Fruit fly (Drosophila melanogaster) whole organism, embryonic: ENCODE data around the gene sra.

Source experiments
- Bdp1 ChIP-seq: fragments of 200-800 bp; sonication (Bioruptor generic); optimal IDR thresholded peaks from 3 replicates; lab custom pipeline; 2016; ENCODE audit warnings: missing biosample characterization, missing genetic modification characterization
- Bgb ChIP-seq: fragments of 200-800 bp; sonication (Bioruptor generic); IDR thresholded peaks from 2 replicates; pipeline ENCODE4 v1.3.6; 2022; ENCODE audit warnings: missing biosample characterization, missing genetic modification characterization; ENCODE audit not compliant: partially characterized antibody
- CG1024 ChIP-seq: fragments of 200-800 bp; sonication (Bioruptor generic); IDR thresholded peaks from 2 replicates; pipeline ENCODE4 v1.3.6; 2022; ENCODE audit warnings: missing biosample characterization, missing genetic modification characterization
- CG10267 ChIP-seq: fragments of 200-800 bp; sonication (Bioruptor generic); optimal IDR thresholded peaks from 2 replicates; lab custom pipeline; 2018; ENCODE audit warnings: missing biosample characterization, mild to moderate bottlenecking, missing genetic modification characterization, moderate library complexity
- CG10321 ChIP-seq: fragments of 200-800 bp; sonication (Bioruptor generic); IDR thresholded peaks from 2 replicates; pipeline ENCODE4 v1.3.6; 2022; ENCODE audit warnings: missing biosample characterization, missing genetic modification characterization
- CG10959 ChIP-seq: fragments of 200-800 bp; sonication (Bioruptor generic); IDR thresholded peaks from 2 replicates; pipeline ENCODE4 v1.3.6; 2022; ENCODE audit warnings: missing biosample characterization, missing genetic modification characterization
- CG11456 ChIP-seq: fragments of 200-800 bp; sonication (Bioruptor generic); IDR thresholded peaks from 3 replicates; pipeline ENCODE4 v1.3.6; 2022; ENCODE audit warnings: missing biosample characterization, missing genetic modification characterization
- CG12071 ChIP-seq: fragments of 200-800 bp; sonication (Bioruptor generic); optimal IDR thresholded peaks from 3 replicates; lab custom pipeline; 2018; ENCODE audit warnings: missing biosample characterization, mild to moderate bottlenecking, missing genetic modification characterization
- CG13123 ChIP-seq: fragments of 200-800 bp; sonication (Bioruptor generic); optimal IDR thresholded peaks from 2 replicates; lab custom pipeline; 2016; ENCODE audit warnings: missing biosample characterization, missing genetic modification characterization
- CG16813 ChIP-seq: fragments of 200-800 bp; sonication (Bioruptor generic); IDR thresholded peaks from 3 replicates; pipeline ENCODE4 v1.3.6; 2022; ENCODE audit warnings: missing biosample characterization, missing genetic modification characterization; ENCODE audit not compliant: partially characterized antibody
- CG16863 ChIP-seq: fragments of 200-800 bp; sonication (Bioruptor generic); optimal IDR thresholded peaks from 3 replicates; lab custom pipeline; 2016; ENCODE audit warnings: missing biosample characterization, missing genetic modification characterization
- CG17568 ChIP-seq: fragments of 200-800 bp; sonication (Bioruptor generic); optimal IDR thresholded peaks from 2 replicates; lab custom pipeline; 2018; ENCODE audit warnings: missing biosample characterization, mild to moderate bottlenecking, missing genetic modification characterization, moderate library complexity
- CG18011 ChIP-seq: fragments of 200-800 bp; sonication (Bioruptor generic); optimal IDR thresholded peaks from 2 replicates; lab custom pipeline; 2017; ENCODE audit warnings: missing biosample characterization, missing genetic modification characterization, mild to moderate bottlenecking, moderate library complexity, missing genotype
- CG18599 ChIP-seq: fragments of 200-800 bp; sonication (Bioruptor generic); optimal IDR thresholded peaks from 3 replicates; lab custom pipeline; 2017; ENCODE audit warnings: missing biosample characterization, missing genetic modification characterization, mild to moderate bottlenecking, moderate library complexity, missing genetic modification reagents
- CG2120 ChIP-seq: fragments of 200-800 bp; sonication (Bioruptor generic); optimal IDR thresholded peaks from 3 replicates; lab custom pipeline; 2016; ENCODE audit warnings: missing biosample characterization, missing genetic modification characterization
- CG31388 ChIP-seq: fragments of 200-800 bp; sonication (Bioruptor generic); optimal IDR thresholded peaks from 2 replicates; lab custom pipeline; 2016; ENCODE audit warnings: missing biosample characterization, missing genetic modification characterization
- CG3163 ChIP-seq: fragments of 200-800 bp; sonication (Bioruptor generic); optimal IDR thresholded peaks from 3 replicates; lab custom pipeline; 2016; ENCODE audit warnings: missing biosample characterization, missing genetic modification characterization
- CG4282 ChIP-seq: fragments of 200-800 bp; sonication (Bioruptor generic); optimal IDR thresholded peaks from 2 replicates; lab custom pipeline; 2016; ENCODE audit warnings: missing biosample characterization, missing genetic modification characterization
- CG5953 ChIP-seq: fragments of 200-800 bp; sonication (Bioruptor generic); IDR thresholded peaks from 2 replicates; pipeline ENCODE4 v1.3.6; 2022; ENCODE audit warnings: missing biosample characterization, missing genetic modification characterization
- CG6854 ChIP-seq: fragments of 200-800 bp; sonication (Bioruptor generic); optimal IDR thresholded peaks from 3 replicates; lab custom pipeline; 2017; ENCODE audit warnings: missing biosample characterization, mild to moderate bottlenecking, missing genetic modification characterization
- CG7928 ChIP-seq: fragments of 200-800 bp; sonication (Bioruptor generic); optimal IDR thresholded peaks from 2 replicates; lab custom pipeline; 2017; ENCODE audit warnings: missing biosample characterization, mild to moderate bottlenecking, missing genetic modification characterization
- CG7987 ChIP-seq: fragments of 200-800 bp; sonication (Bioruptor generic); optimal IDR thresholded peaks from 2 replicates; lab custom pipeline; 2018; ENCODE audit warnings: missing biosample characterization, mild to moderate bottlenecking, missing genetic modification characterization, moderate library complexity
- CG8478 ChIP-seq: fragments of >200 bp; optimal IDR thresholded peaks from 2 replicates; lab custom pipeline; 2018
- H2.0 ChIP-seq: fragments of 200-800 bp; sonication (Bioruptor generic); IDR thresholded peaks from 2 replicates; pipeline ENCODE4 v1.3.6; 2022; ENCODE audit warnings: missing biosample characterization, missing genetic modification characterization
- HmgZ ChIP-seq: fragments of 200-800 bp; sonication (Bioruptor generic); optimal IDR thresholded peaks from 2 replicates; lab custom pipeline; 2018; ENCODE audit warnings: missing biosample characterization, mild to moderate bottlenecking, missing genetic modification characterization
- Lpt ChIP-seq: fragments of >200 bp; optimal IDR thresholded peaks from 2 replicates; lab custom pipeline; 2018; ENCODE audit warnings: missing biosample characterization, missing genetic modification characterization
- Opbp ChIP-seq: fragments of 200-800 bp; sonication (Bioruptor generic); IDR thresholded peaks from 3 replicates; pipeline ENCODE4 v1.3.6; 2022; ENCODE audit warnings: missing biosample characterization, missing genetic modification characterization; ENCODE audit not compliant: partially characterized antibody
- PHDP ChIP-seq: fragments of 200-800 bp; sonication (Bioruptor generic); optimal IDR thresholded peaks from 3 replicates; lab custom pipeline; 2018; ENCODE audit warnings: missing biosample characterization, mild to moderate bottlenecking, missing genetic modification characterization, moderate library complexity
- Rfx ChIP-seq: fragments of 200-800 bp; sonication (Bioruptor generic); IDR thresholded peaks from 2 replicates; pipeline ENCODE4 v1.3.6; 2022; ENCODE audit warnings: missing biosample characterization, missing genetic modification characterization
- Sry-δ ChIP-seq: fragments of 200-800 bp; sonication (Bioruptor generic); optimal IDR thresholded peaks from 2 replicates; lab custom pipeline; 2016; ENCODE audit warnings: missing biosample characterization, missing genetic modification characterization
- Stat92E ChIP-seq, 3 experiments: fragments of >200 bp in 2 of 3; fragments of 200-800 bp in 1 of 3; sonication (Bioruptor generic) in 1 of 3; optimal IDR thresholded peaks; 2 replicates each; lab custom pipeline; 2017 to 2019; ENCODE audit warnings: missing biosample characterization in 3 of 3, missing genetic modification characterization in 3 of 3, mild to moderate bottlenecking in 1 of 3, moderate library complexity in 1 of 3
- Usf ChIP-seq: fragments of 200-800 bp; sonication (Bioruptor generic); optimal IDR thresholded peaks from 2 replicates; lab custom pipeline; 2017; ENCODE audit warnings: missing genotype, missing biosample characterization, missing genetic modification characterization
- abd-A ChIP-seq: fragments of 200-800 bp; sonication (Bioruptor generic); optimal IDR thresholded peaks from 3 replicates; lab custom pipeline; 2019; ENCODE audit warnings: missing biosample characterization, mild to moderate bottlenecking, missing genetic modification characterization, moderate library complexity
- bab2 ChIP-seq: fragments of 200-800 bp; sonication (Bioruptor generic); optimal IDR thresholded peaks from 2 replicates; lab custom pipeline; 2016; ENCODE audit warnings: missing biosample characterization, missing genetic modification characterization
- cad ChIP-seq: fragments of >200 bp; optimal IDR thresholded peaks from 2 replicates; lab custom pipeline; 2017; ENCODE audit warnings: missing biosample characterization, missing genetic modification characterization
- dpn ChIP-seq, 2 experiments: fragments of 200-800 bp; sonication (Bioruptor generic); optimal IDR thresholded peaks; 3 replicates each; lab custom pipeline; 2016; ENCODE audit warnings: missing biosample characterization in 2 of 2, missing genetic modification characterization in 2 of 2
- en ChIP-seq: fragments of 200-800 bp; sonication (Bioruptor generic); optimal IDR thresholded peaks from 2 replicates; lab custom pipeline; 2016; ENCODE audit warnings: missing biosample characterization, missing genetic modification characterization
- ewg ChIP-seq: fragments of 200-800 bp; sonication (Bioruptor generic); optimal IDR thresholded peaks from 3 replicates; lab custom pipeline; 2017; ENCODE audit warnings: mild to moderate bottlenecking, missing biosample characterization, missing genetic modification reagents, missing genetic modification characterization
- ken ChIP-seq: fragments of 200-800 bp; sonication (Bioruptor generic); IDR thresholded peaks from 3 replicates; pipeline ENCODE4 v1.3.6; 2022; ENCODE audit warnings: missing biosample characterization, missing genetic modification characterization
- oc ChIP-seq: fragments of 200-800 bp; sonication (Bioruptor generic); optimal IDR thresholded peaks from 2 replicates; lab custom pipeline; 2018; ENCODE audit warnings: missing biosample characterization, mild to moderate bottlenecking, missing genetic modification characterization, moderate library complexity
- sens ChIP-seq: fragments of 200-800 bp; sonication (Bioruptor generic); peaks from one replicate; lab custom pipeline; 2016; ENCODE audit warnings: missing biosample characterization, missing genetic modification characterization
- seq ChIP-seq: fragments of 200-800 bp; sonication (Bioruptor generic); IDR thresholded peaks from 2 replicates; pipeline ENCODE4 v1.3.6; 2022; ENCODE audit warnings: missing biosample characterization, missing genetic modification characterization
- shn ChIP-seq: fragments of 200-800 bp; sonication (Bioruptor generic); optimal IDR thresholded peaks from 3 replicates; lab custom pipeline; 2016; ENCODE audit warnings: missing biosample characterization, missing genetic modification characterization
- slbo ChIP-seq: fragments of 200-800 bp; sonication (Bioruptor generic); IDR thresholded peaks from 2 replicates; pipeline ENCODE4 v1.3.6; 2022; ENCODE audit warnings: missing biosample characterization, missing genetic modification characterization
- slou ChIP-seq: fragments of 200-800 bp; sonication (Bioruptor generic); optimal IDR thresholded peaks from 3 replicates; lab custom pipeline; 2016; ENCODE audit warnings: missing biosample characterization, missing genetic modification characterization
- slp2 ChIP-seq: fragments of 200-800 bp; sonication (Bioruptor generic); optimal IDR thresholded peaks from 2 replicates; lab custom pipeline; 2016; ENCODE audit warnings: missing biosample characterization, missing genetic modification characterization
- stc ChIP-seq: fragments of 200-800 bp; sonication (Bioruptor generic); IDR thresholded peaks from 2 replicates; pipeline ENCODE4 v1.3.6; 2022; ENCODE audit warnings: missing biosample characterization, missing genetic modification characterization
- tgo ChIP-seq: fragments of 200-800 bp; sonication (Bioruptor generic); IDR thresholded peaks from 3 replicates; pipeline ENCODE4 v1.3.6; 2022; ENCODE audit warnings: missing biosample characterization, missing genetic modification characterization
- vvl ChIP-seq: fragments of 200-800 bp; sonication (Bioruptor generic); IDR thresholded peaks from 2 replicates; pipeline ENCODE4 v1.3.6; 2022; ENCODE audit warnings: missing biosample characterization, missing genetic modification characterization
- zen ChIP-seq: fragments of 200-800 bp; sonication (Bioruptor generic); optimal IDR thresholded peaks from 3 replicates; lab custom pipeline; 2018; ENCODE audit warnings: missing biosample characterization, mild to moderate bottlenecking, missing genetic modification characterization, moderate library complexity
- zfh1 ChIP-seq: fragments of 200-800 bp; sonication (Bioruptor generic); IDR thresholded peaks from 3 replicates; pipeline ENCODE4 v1.3.6; 2022; ENCODE audit warnings: missing biosample characterization, missing genetic modification characterization

sra gene

dm6 chr3R:16210808-16211578 lies 24.2 kb downstream of the sra start (continued):
- TF ChIP-seq seq (0 out of 2 replicates have a peak, but pooled peaks have one; percentile 25), CG4282 (GFP tag; lab: Kevin White, UChicago) (no peak), Lpt (GFP tag; lab: Kevin White, UChicago) (no peak), CG6854 (peak; percentile 11), CG3163 (GFP tag; lab: Kevin White, UChicago) (no peak), ewg (GFP tag; lab: Kevin White, UChicago) (peak; percentile 6), HmgZ (tag; lab: Kevin White, UChicago) (no peak), stc (GFP tag; lab: Robert Waterston, UW) (peak; percentile 38), CG5953 (GFP tag; lab: Robert Waterston, UW) (peak; percentile 44; the same call in 1 of the 2 replicates), zfh1 (GFP tag; lab: Robert Waterston, UW) (no peak), dpn (GFP tag; optimal IDR thresholded peaks at IDR 0.05; lab: Kevin White, UChicago) (no peak), Sry-δ (GFP tag; lab: Kevin White, UChicago) (no peak), cad (GFP tag; lab: Kevin White, UChicago) (no peak), bab2 (GFP tag; lab: Kevin White, UChicago) (no peak), CG31388 (GFP tag; lab: Kevin White, UChicago) (no peak), Rfx (GFP tag; lab: Robert Waterston, UW) (no peak), CG10267 (tag; lab: Kevin White, UChicago) (no peak), CG16863 (GFP tag; lab: Kevin White, UChicago) (no peak), CG2120 (GFP tag; lab: Kevin White, UChicago) (no peak), CG11456 (GFP tag; lab: Robert Waterston, UW) (no peak), zen (tag; lab: Kevin White, UChicago) (no peak), CG18599 (GFP tag; lab: Kevin White, UChicago) (peak; percentile 13), Opbp (no peak), Stat92E (GFP tag; optimal IDR thresholded peaks at IDR 0.05; lab: Kevin White, UChicago) (no peak), Bgb (GFP tag; lab: Robert Waterston, UW) (no peak), abd-A (no peak), vvl (GFP tag; lab: Robert Waterston, UW) (no peak), Bdp1 (no peak), CG8478 (lab: Kevin White, UChicago) (no peak), slou (GFP tag; lab: Kevin White, UChicago) (no peak), CG13123 (GFP tag; lab: Kevin White, UChicago) (no peak), CG17568 (GFP tag; lab: Kevin White, UChicago) (no peak), CG12071 (GFP tag; lab: Kevin White, UChicago) (peak; percentile 39), tgo (GFP tag; lab: Robert Waterston, UW) (no peak; the same call in 2 of the 3 replicates), PHDP (no peak), CG7928 (no peak), CG1024 (GFP tag; lab: Robert Waterston, UW) (no peak), en (GFP tag; lab: Kevin White, UChicago) (no peak), Usf (no peak), sens (GFP tag; lab: Kevin White, UChicago) (no peak), CG16813 (GFP tag; lab: Robert Waterston, UW) (no peak), ken (GFP tag; lab: Robert Waterston, UW) (0 out of 3 replicates have a peak, but pooled peaks have one; percentile 30), CG7987 (GFP tag; lab: Kevin White, UChicago) (no peak), CG10959 (GFP tag; lab: Robert Waterston, UW) (no peak), oc (tag; lab: Kevin White, UChicago) (no peak), H2.0 (GFP tag; lab: Robert Waterston, UW) (0 out of 2 replicates have a peak, but pooled peaks have one; percentile 14), shn (GFP tag; lab: Kevin White, UChicago) (no peak), slp2 (GFP tag; lab: Kevin White, UChicago) (no peak), CG10321 (GFP tag; lab: Robert Waterston, UW) (no peak), slbo (peak; percentile 33; the same call in 1 of the 2 replicates), CG18011 (GFP tag; lab: Kevin White, UChicago) (no peak)
